Fruit fly (Drosophila melanogaster) whole organism, embryonic: ENCODE results near the gene CdGAPr.

Source experiments
- C15 ChIP-seq: fragments of 200-800 bp; sonication (Bioruptor generic); IDR thresholded peaks from 3 replicates; pipeline ENCODE4 v1.3.6; 2022; ENCODE audit warnings: missing biosample characterization, missing genetic modification characterization
- CG10321 ChIP-seq: fragments of 200-800 bp; sonication (Bioruptor generic); IDR thresholded peaks from 2 replicates; pipeline ENCODE4 v1.3.6; 2022; ENCODE audit warnings: missing biosample characterization, missing genetic modification characterization
- CG11247 ChIP-seq: fragments of 200-800 bp; sonication (Bioruptor generic); IDR thresholded peaks from 2 replicates; pipeline ENCODE4 v1.3.6; 2022; ENCODE audit warnings: missing biosample characterization, missing genetic modification characterization
- CG12391 ChIP-seq: fragments of 200-800 bp; sonication (Bioruptor generic); optimal IDR thresholded peaks from 3 replicates; lab custom pipeline; 2018; ENCODE audit warnings: missing biosample characterization, mild to moderate bottlenecking, missing genetic modification characterization, moderate library complexity
- CG12769 ChIP-seq: fragments of 200-800 bp; sonication (Bioruptor generic); optimal IDR thresholded peaks from 2 replicates; lab custom pipeline; 2019; ENCODE audit warnings: missing biosample characterization, mild to moderate bottlenecking, missing genetic modification characterization, moderate library complexity
- CG13287 ChIP-seq: fragments of 200-800 bp; sonication (Bioruptor generic); IDR thresholded peaks from 2 replicates; pipeline ENCODE4 v1.3.6; 2022; ENCODE audit warnings: missing biosample characterization, missing genetic modification characterization; ENCODE audit not compliant: partially characterized antibody
- CG13894 ChIP-seq: fragments of 200-800 bp; sonication (Bioruptor generic); optimal IDR thresholded peaks from 3 replicates; lab custom pipeline; 2018; ENCODE audit warnings: missing biosample characterization, mild to moderate bottlenecking, missing genetic modification characterization, moderate library complexity
- CG14710 ChIP-seq: fragments of 200-800 bp; sonication (Bioruptor generic); optimal IDR thresholded peaks from 3 replicates; lab custom pipeline; 2019; ENCODE audit warnings: missing biosample characterization, mild to moderate bottlenecking, missing genetic modification characterization, moderate library complexity
- CG15011 ChIP-seq: fragments of 200-800 bp; sonication (Bioruptor generic); optimal IDR thresholded peaks from 3 replicates; lab custom pipeline; 2018; ENCODE audit warnings: missing biosample characterization, mild to moderate bottlenecking, missing genetic modification characterization
- CG15696 ChIP-seq: fragments of 200-800 bp; sonication (Bioruptor generic); optimal IDR thresholded peaks from 2 replicates; lab custom pipeline; 2019; ENCODE audit warnings: missing biosample characterization, mild to moderate bottlenecking, missing genetic modification characterization, moderate library complexity
- CG18011 ChIP-seq: fragments of 200-800 bp; sonication (Bioruptor generic); optimal IDR thresholded peaks from 2 replicates; lab custom pipeline; 2017; ENCODE audit warnings: missing biosample characterization, missing genetic modification characterization, mild to moderate bottlenecking, moderate library complexity, missing genotype
- CG1832 ChIP-seq: fragments of 200-800 bp; sonication (Bioruptor generic); optimal IDR thresholded peaks from 2 replicates; lab custom pipeline; 2017; ENCODE audit warnings: missing biosample characterization, mild to moderate bottlenecking, missing genetic modification characterization, inconsistent platforms
- CG2129 ChIP-seq: fragments of 200-800 bp; sonication (Bioruptor generic); IDR thresholded peaks from 2 replicates; pipeline ENCODE4 v1.3.6; 2022; ENCODE audit warnings: missing biosample characterization, missing genetic modification characterization; ENCODE audit not compliant: partially characterized antibody
- CG3163 ChIP-seq: fragments of 200-800 bp; sonication (Bioruptor generic); optimal IDR thresholded peaks from 3 replicates; lab custom pipeline; 2016; ENCODE audit warnings: missing biosample characterization, missing genetic modification characterization
- CG34376 ChIP-seq: fragments of 200-800 bp; sonication (Bioruptor generic); optimal IDR thresholded peaks from 2 replicates; lab custom pipeline; 2018; ENCODE audit warnings: missing biosample characterization, mild to moderate bottlenecking, missing genetic modification characterization
- CG34422 ChIP-seq: fragments of 200-800 bp; sonication (Bioruptor generic); IDR thresholded peaks from 3 replicates; pipeline ENCODE4 v1.3.6; 2022; ENCODE audit warnings: missing biosample characterization, missing genetic modification characterization
- CG3726 ChIP-seq: fragments of 200-800 bp; sonication (Bioruptor generic); IDR thresholded peaks from 3 replicates; pipeline ENCODE4, ENCODE4 v1.3.6; 2022; ENCODE audit warnings: missing biosample characterization, missing genetic modification characterization
- CG8765 ChIP-seq: fragments of 200-800 bp; sonication (Bioruptor generic); IDR thresholded peaks from 2 replicates; pipeline ENCODE4 v1.3.6; 2022; ENCODE audit warnings: missing biosample characterization, missing genetic modification characterization
- Dll ChIP-seq: fragments of 200-800 bp; sonication (Bioruptor generic); IDR thresholded peaks from 4 replicates; pipeline ENCODE4 v1.3.6; 2022; ENCODE audit warnings: missing biosample characterization, missing genetic modification characterization; ENCODE audit not compliant: partially characterized antibody
- Drgx ChIP-seq: fragments of 200-800 bp; sonication (Bioruptor generic); IDR thresholded peaks from 2 replicates; pipeline ENCODE4 v1.3.6; 2022; ENCODE audit warnings: missing biosample characterization, missing genetic modification characterization
- Fer2 ChIP-seq: fragments of 200-800 bp; sonication (Bioruptor generic); optimal IDR thresholded peaks from 2 replicates; lab custom pipeline; 2018; ENCODE audit warnings: missing biosample characterization, mild to moderate bottlenecking, missing genetic modification characterization, moderate library complexity
- HLH54F ChIP-seq: fragments of 200-800 bp; sonication (Bioruptor generic); optimal IDR thresholded peaks from 3 replicates; lab custom pipeline; 2016; ENCODE audit warnings: missing biosample characterization, missing genetic modification characterization
- HLHmδ ChIP-seq: fragments of 200-800 bp; sonication (Bioruptor generic); optimal IDR thresholded peaks from 2 replicates; lab custom pipeline; 2018; ENCODE audit warnings: missing biosample characterization, mild to moderate bottlenecking, missing genetic modification characterization, moderate library complexity
- Hey ChIP-seq: fragments of 200-800 bp; sonication (Bioruptor generic); optimal IDR thresholded peaks from 3 replicates; lab custom pipeline; 2018; ENCODE audit warnings: missing biosample characterization, mild to moderate bottlenecking, missing genetic modification characterization
- HmgZ ChIP-seq: fragments of 200-800 bp; sonication (Bioruptor generic); optimal IDR thresholded peaks from 2 replicates; lab custom pipeline; 2018; ENCODE audit warnings: missing biosample characterization, mild to moderate bottlenecking, missing genetic modification characterization
- Kr ChIP-seq: fragments of 200-800 bp; sonication (Bioruptor generic); optimal IDR thresholded peaks from 2 replicates; lab custom pipeline; 2017; ENCODE audit warnings: missing biosample characterization, mild to moderate bottlenecking, missing genetic modification characterization
- Lpt ChIP-seq: fragments of >200 bp; optimal IDR thresholded peaks from 2 replicates; lab custom pipeline; 2018; ENCODE audit warnings: missing biosample characterization, missing genetic modification characterization
- Med ChIP-seq: fragments of 200-800 bp; sonication (Bioruptor generic); peaks from one replicate; lab custom pipeline; 2016; ENCODE audit warnings: missing biosample characterization, missing genetic modification characterization, mild to moderate bottlenecking, inconsistent platforms, moderate library complexity
- Nf-YB ChIP-seq: fragments of 200-800 bp; sonication (Bioruptor generic); optimal IDR thresholded peaks from 3 replicates; lab custom pipeline; 2019; ENCODE audit warnings: missing biosample characterization, mild to moderate bottlenecking, missing genetic modification characterization, moderate library complexity
- Nf-YC ChIP-seq: fragments of 200-800 bp; optimal IDR thresholded peaks from 3 replicates; lab custom pipeline; 2019; ENCODE audit warnings: missing biosample characterization, mild to moderate bottlenecking, missing genetic modification characterization, moderate library complexity
- Sox100B ChIP-seq: fragments of 200-800 bp; sonication (Bioruptor generic); optimal IDR thresholded peaks from 3 replicates; lab custom pipeline; 2018; ENCODE audit warnings: missing biosample characterization, mild to moderate bottlenecking, missing genetic modification characterization
- Trl ChIP-seq, 3 experiments: fragments of >200 bp in 2 of 3; fragments of 200-800 bp in 1 of 3; sonication (Bioruptor generic) in 1 of 3; optimal IDR thresholded peaks; 2 replicates in 1 of 3; 3 replicates in 2 of 3; lab custom pipeline; 2016 to 2017; ENCODE audit warnings: missing biosample characterization in 1 of 3, missing genetic modification characterization in 1 of 3
- amos ChIP-seq: fragments of 200-800 bp; sonication (Bioruptor generic); IDR thresholded peaks from 2 replicates; pipeline ENCODE4 v1.3.6; 2022; ENCODE audit warnings: missing biosample characterization, missing genetic modification characterization; ENCODE audit not compliant: partially characterized antibody
- cato ChIP-seq: fragments of 200-800 bp; sonication (Bioruptor generic); optimal IDR thresholded peaks from 2 replicates; lab custom pipeline; 2016; ENCODE audit warnings: missing biosample characterization, missing genetic modification characterization, borderline replicate concordance
- chinmo ChIP-seq: fragments of 200-800 bp; sonication (Bioruptor generic); IDR thresholded peaks from 4 replicates; pipeline ENCODE4 v1.3.6; 2022; ENCODE audit warnings: missing biosample characterization, missing genetic modification characterization; ENCODE audit not compliant: partially characterized antibody
- dysf ChIP-seq: fragments of 200-800 bp; sonication (Bioruptor generic); IDR thresholded peaks from 3 replicates; pipeline ENCODE4 v1.3.6; 2022; ENCODE audit warnings: missing biosample characterization, missing genetic modification characterization
- ewg ChIP-seq: fragments of 200-800 bp; sonication (Bioruptor generic); optimal IDR thresholded peaks from 3 replicates; lab custom pipeline; 2017; ENCODE audit warnings: mild to moderate bottlenecking, missing biosample characterization, missing genetic modification reagents, missing genetic modification characterization
- exex ChIP-seq: fragments of 200-800 bp; sonication (Bioruptor generic); optimal IDR thresholded peaks from 4 replicates; lab custom pipeline; 2018; ENCODE audit warnings: missing biosample characterization, mild to moderate bottlenecking, missing genetic modification characterization, moderate library complexity
- gcm2 ChIP-seq: fragments of 200-800 bp; sonication (Bioruptor generic); optimal IDR thresholded peaks from 2 replicates; lab custom pipeline; 2016; ENCODE audit warnings: missing biosample characterization, missing genetic modification characterization
- grau ChIP-seq: fragments of 200-800 bp; optimal IDR thresholded peaks from 3 replicates; lab custom pipeline; 2019; ENCODE audit warnings: missing biosample characterization, mild to moderate bottlenecking, missing genetic modification characterization, moderate library complexity
- ken ChIP-seq: fragments of 200-800 bp; sonication (Bioruptor generic); IDR thresholded peaks from 3 replicates; pipeline ENCODE4 v1.3.6; 2022; ENCODE audit warnings: missing biosample characterization, missing genetic modification characterization
- knrl ChIP-seq: fragments of 200-800 bp; sonication (Bioruptor generic); IDR thresholded peaks from 3 replicates; pipeline ENCODE4 v1.3.6; 2022; ENCODE audit warnings: missing biosample characterization, missing genetic modification characterization; ENCODE audit not compliant: partially characterized antibody
- luna ChIP-seq: fragments of 200-800 bp; sonication (Bioruptor generic); optimal IDR thresholded peaks from 2 replicates; lab custom pipeline; 2016; ENCODE audit warnings: missing biosample characterization, missing genetic modification characterization
- seq ChIP-seq: fragments of 200-800 bp; sonication (Bioruptor generic); IDR thresholded peaks from 2 replicates; pipeline ENCODE4 v1.3.6; 2022; ENCODE audit warnings: missing biosample characterization, missing genetic modification characterization
- twi ChIP-seq: fragments of 200-800 bp; optimal IDR thresholded peaks from 2 replicates; lab custom pipeline; 2019; ENCODE audit warnings: missing biosample characterization, mild to moderate bottlenecking, missing genetic modification characterization, moderate library complexity

CdGAPr gene

DNA sequence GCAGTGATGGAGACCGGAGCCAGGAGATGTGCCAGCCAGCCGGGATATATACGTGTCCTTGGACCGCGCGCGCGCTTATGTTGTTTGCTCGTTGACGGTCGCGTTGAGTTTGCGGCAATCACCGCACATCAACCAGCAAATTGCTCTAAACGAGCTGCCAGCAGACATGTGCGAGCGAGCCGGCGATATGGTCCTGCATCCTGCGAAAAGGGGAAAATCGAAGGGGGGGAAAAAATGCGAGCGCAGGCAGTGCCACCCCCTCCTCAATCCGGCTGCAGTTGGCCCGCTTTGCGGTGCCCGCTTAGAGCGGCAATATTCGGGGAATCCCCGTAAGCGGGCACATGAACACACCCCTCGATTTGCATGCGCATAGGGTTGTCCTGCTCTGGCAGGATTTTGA is 22.7 kb downstream of the CdGAPr start, which contains the start of gene bsh:
Gene bsh, minus strand, starts transcription at position 101 of the 400 bp plus-strand sequence.
- peak; percentile 46; the same call in 1 of the 2 replicates for TF ChIP-seq CG10321 (GFP tag; lab: Robert Waterston, UW)
- TF ChIP-seq ken (GFP tag; lab: Robert Waterston, UW) = no peak
- 0 out of 3 replicates have a peak, but pooled peaks have one; percentile 23 for TF ChIP-seq CG34422 (GFP tag; lab: Robert Waterston, UW)
- no peak for TF ChIP-seq C15
- no peak for TF ChIP-seq HLHmδ (GFP tag; lab: Kevin White, UChicago)
- 0 out of 2 replicates have a peak, but pooled peaks have one; percentile 27 for TF ChIP-seq CG8765 (GFP tag; lab: Robert Waterston, UW)
- peak; percentile 10 for TF ChIP-seq CG1832 (GFP tag; lab: Kevin White, UChicago)

dm6 chr2L:19765406-19765805 is 26.3 kb downstream of the CdGAPr start:
- TF ChIP-seq ewg (GFP tag; lab: Kevin White, UChicago) (peak; percentile 69), HLH54F (GFP tag; lab: Kevin White, UChicago) (no peak), seq (GFP tag; lab: Robert Waterston, UW) (peak; percentile 62; the same call in 1 of the 2 replicates), amos (GFP tag; lab: Robert Waterston, UW) (no peak), Fer2 (no peak), Nf-YC (peak; percentile 89), luna (GFP tag; lab: Kevin White, UChicago) (no peak), Nf-YB (GFP tag; lab: Kevin White, UChicago) (peak; percentile 83), chinmo (0 out of 4 replicates have a peak, but pooled peaks have one; percentile 49), knrl (no peak), Med (GFP tag; lab: Kevin White, UChicago) (peak; percentile 34), grau (tag; lab: Kevin White, UChicago) (no peak)

- TF ChIP-seq CG15696 (tag; lab: Kevin White, UChicago) (no peak), CG13287 (GFP tag; lab: Robert Waterston, UW) (peak; percentile 23; the same call in 1 of the 2 replicates), Drgx (no peak), gcm2 (GFP tag; lab: Kevin White, UChicago) (no peak), CG12391 (tag; lab: Kevin White, UChicago) (peak; percentile 45), CG34376 (GFP tag; lab: Kevin White, UChicago) (peak; percentile 83), dysf (GFP tag; lab: Robert Waterston, UW) (no peak), CG18011 (GFP tag; lab: Kevin White, UChicago) (no peak), Kr (GFP tag; lab: Kevin White, UChicago) (no peak), cato (GFP tag; lab: Kevin White, UChicago) (no peak), CG15011 (GFP tag; lab: Kevin White, UChicago) (no peak), Med (GFP tag; lab: Kevin White, UChicago) (peak; percentile 59), CG14710 (tag; lab: Kevin White, UChicago) (peak; percentile 21), Trl (optimal IDR thresholded peaks at IDR 0.05; lab: Kevin White, UChicago) (peak; percentile 83 to 88), Trl (GFP tag; optimal IDR thresholded peaks at IDR 0.05; lab: Kevin White, UChicago) (no peak), CG2129 (GFP tag; lab: Robert Waterston, UW) (no peak), chinmo (peak; percentile 43; the same call in 1 of the 4 replicates), Sox100B (GFP tag; lab: Kevin White, UChicago) (peak; percentile 53), CG3726 (GFP tag; lab: Robert Waterston, UW) (no peak), CG12769 (tag; lab: Kevin White, UChicago) (peak; percentile 17), exex (tag; lab: Kevin White, UChicago) (peak; percentile 54), ken (GFP tag; lab: Robert Waterston, UW) (no peak), Dll (0 out of 4 replicates have a peak, but pooled peaks have one; percentile 15), twi (tag; lab: Kevin White, UChicago) (peak; percentile 50), Hey (tag; lab: Kevin White, UChicago) (peak; percentile 20), Lpt (no peak), CG3163 (GFP tag; lab: Kevin White, UChicago) (peak; percentile 91), CG11247 (no peak), HmgZ (tag; lab: Kevin White, UChicago) (no peak), CG13894 (tag; lab: Kevin White, UChicago) (no peak)
These were observed 27.0 kb downstream of the CdGAPr start for dm6 chr2L:19764581-19765136.
